Fruit fly (Drosophila melanogaster): ENCODE data around the gene VhaPPA1-1.

- TF ChIP-seq CG12605 (GFP tag; IDR thresholded peaks at IDR 0.05) (peak; percentile 54), CG32121 (GFP tag; IDR thresholded peaks at IDR 0.05) (peak; percentile 53), CG14655 (GFP tag; optimal IDR thresholded peaks at IDR 0.05) (peak; percentile 35), CG17806 (tag; optimal IDR thresholded peaks at IDR 0.05) (peak; percentile 0), CG13204 (GFP tag; optimal IDR thresholded peaks at IDR 0.05) (peak; percentile 59), CG34367 (tag; optimal IDR thresholded peaks at IDR 0.05) (peak; percentile 18), EcR (GFP tag; optimal IDR thresholded peaks at IDR 0.05) (peak; percentile 52), fd96Ca (GFP tag; IDR thresholded peaks at IDR 0.05) (no peak), CG10348 (GFP tag; IDR thresholded peaks at IDR 0.05) (no peak), Pif1B (GFP tag; optimal IDR thresholded peaks at IDR 0.05) (peak; percentile 76), gl (tag; optimal IDR thresholded peaks at IDR 0.05) (peak; percentile 61), Snoo (tag; optimal IDR thresholded peaks at IDR 0.05) (peak; percentile 51), CG4496 (GFP tag; IDR thresholded peaks at IDR 0.05) (peak; percentile 86), Ets98B (GFP tag; IDR thresholded peaks at IDR 0.05) (peak; percentile 74)
These were observed 50.1 kb downstream of the VhaPPA1-1 start for dm6 chr3R:14853767-14854191.
